Worm (Caenorhabditis elegans): ENCODE measurements around the gene T24C12.3.

ce11 chrX:2197444-2197843 lies 6.2 kb downstream of the T24C12.3 start:
- TF ChIP-seq sea-1 (GFP tag; conservative IDR thresholded peaks at IDR 0.05): no peak
- TF ChIP-seq tra-4 (tag; optimal IDR thresholded peaks at IDR 0.05): no peak
- TF ChIP-seq flt-1 (GFP tag; IDR thresholded peaks at IDR 0.05): no peak
- no peak for TF ChIP-seq B0310.2 (tag; optimal IDR thresholded peaks at IDR 0.05)
